Worm (Caenorhabditis elegans): ENCODE data around the gene F48G7.4.

- TF ChIP-seq fos-1 (tag; optimal IDR thresholded peaks at IDR 0.05) (no peak), nhr-11 (tag; optimal IDR thresholded peaks at IDR 0.05) (no peak)
Observed at ce11 chrV:627585-627984, 8.3 kb downstream of the F48G7.4 start, which contains the start of gene F48G7.8.
